Worm (Caenorhabditis elegans) whole organism, young adult: Measurements from ENCODE around the gene cah-1.

Experiments
- B0019.2 ChIP-seq: fragments of 200-800 bp; sonication (Bioruptor generic); conservative IDR thresholded peaks from 2 replicates; pipeline ENCODE4 v1.3.6; 2022; ENCODE audit warnings: missing genetic modification reagents, missing genetic modification characterization, missing compliant biosample characterization
- D2030.7 ChIP-seq: fragments of 200-800 bp; sonication (Bioruptor generic); IDR thresholded peaks from 2 replicates; pipeline ENCODE4 v1.3.6; 2022; ENCODE audit warnings: missing genetic modification reagents, missing genetic modification characterization, missing compliant biosample characterization
- F10E7.11 ChIP-seq: sonication (generic microtip); optimal IDR thresholded peaks from 2 replicates; lab custom pipeline; 2017; ENCODE audit warnings: mild to moderate bottlenecking, missing genetic modification characterization, moderate library complexity, missing compliant biosample characterization
- F23B12.7 ChIP-seq: sonication (generic microtip); optimal IDR thresholded peaks from 2 replicates; lab custom pipeline; 2017; ENCODE audit warnings: missing genetic modification characterization, mild to moderate bottlenecking, missing compliant biosample characterization, antibody characterized with exemption, moderate library complexity; ENCODE audit not compliant: insufficient read depth
- F37B4.10 ChIP-seq: fragments of 200-800 bp; sonication (Bioruptor generic); IDR thresholded peaks from 2 replicates; pipeline ENCODE4 v1.3.6; 2022; ENCODE audit warnings: missing genetic modification characterization, missing compliant biosample characterization
- F52B5.7 ChIP-seq: sonication (generic microtip); optimal IDR thresholded peaks from 2 replicates; lab custom pipeline; 2016; ENCODE audit warnings: mild to moderate bottlenecking, missing genetic modification characterization, missing compliant biosample characterization
- K12H6.12 ChIP-seq: fragments of 200-800 bp; sonication (Bioruptor generic); optimal IDR thresholded peaks from 2 replicates; lab custom pipeline; 2018; ENCODE audit warnings: mild to moderate bottlenecking, missing genetic modification characterization, missing compliant biosample characterization
- Y79H2A.3 ChIP-seq: fragments of 200-800 bp; sonication (Bioruptor generic); conservative IDR thresholded peaks from 2 replicates; pipeline ENCODE4 v1.3.6; 2022; ENCODE audit warnings: missing genetic modification reagents, missing genetic modification characterization, missing compliant biosample characterization
- ama-1 ChIP-seq, 3 experiments: fragments of 150-350 bp in 1 of 3; sonication (generic microtip) in 2 of 3; optimal IDR thresholded peaks; 2 replicates each; lab custom pipeline; 2014 to 2018; ENCODE audit warnings: missing biosample characterization in 2 of 3, missing genetic modification characterization in 2 of 3, missing genetic modification reagents in 2 of 3
- aptf-3 ChIP-seq: fragments of 200-800 bp; sonication (Bioruptor generic); IDR thresholded peaks from 2 replicates; pipeline ENCODE4 v1.3.6; 2022; ENCODE audit warnings: missing genetic modification characterization, missing compliant biosample characterization
- athp-1 ChIP-seq: sonication (generic microtip); optimal IDR thresholded peaks from 2 replicates; lab custom pipeline; 2017; ENCODE audit warnings: mild to moderate bottlenecking, missing genetic modification characterization, missing compliant biosample characterization
- attf-3 ChIP-seq: fragments of 200-800 bp; sonication (Bioruptor generic); conservative IDR thresholded peaks from 2 replicates; pipeline ENCODE4 v1.3.6; 2022; ENCODE audit warnings: missing genetic modification reagents, missing genetic modification characterization, missing compliant biosample characterization
- bed-1 ChIP-seq: fragments of 200-800 bp; sonication (Bioruptor generic); IDR thresholded peaks from 2 replicates; pipeline ENCODE4 v1.3.6; 2022; ENCODE audit warnings: missing genetic modification reagents, missing genetic modification characterization, missing compliant biosample characterization
- ccch-3 ChIP-seq: fragments of 200-800 bp; sonication (Bioruptor generic); optimal IDR thresholded peaks from 2 replicates; lab custom pipeline; 2018; ENCODE audit warnings: mild to moderate bottlenecking, missing genetic modification characterization, missing compliant biosample characterization
- dox-1 ChIP-seq: fragments of 200-800 bp; sonication (Bioruptor generic); IDR thresholded peaks from 2 replicates; pipeline ENCODE4 v1.3.6; 2022; ENCODE audit warnings: missing genetic modification reagents, missing genetic modification characterization, missing compliant biosample characterization
- dpl-1 ChIP-seq: fragments of 150-350 bp; optimal IDR thresholded peaks from 2 replicates; lab custom pipeline; 2014; ENCODE audit warnings: missing biosample characterization, missing genetic modification reagents, missing genetic modification characterization
- efl-1 ChIP-seq: fragments of 150-350 bp; optimal IDR thresholded peaks from 2 replicates; lab custom pipeline; 2014; ENCODE audit warnings: missing biosample characterization, missing genetic modification reagents, missing genetic modification characterization
- egl-18 ChIP-seq: fragments of 200-800 bp; sonication (Bioruptor generic); IDR thresholded peaks from 2 replicates; pipeline ENCODE4 v1.3.6; 2022; ENCODE audit warnings: missing genetic modification reagents, missing genetic modification characterization, missing compliant biosample characterization
- egrh-3 ChIP-seq: fragments of 200-800 bp; sonication (Bioruptor generic); IDR thresholded peaks from 2 replicates; pipeline ENCODE4 v1.3.6; 2022; ENCODE audit warnings: missing genetic modification reagents, missing genetic modification characterization, missing compliant biosample characterization
- hsf-1 ChIP-seq: fragments of 200-800 bp; sonication (Bioruptor generic); IDR thresholded peaks from 2 replicates; pipeline ENCODE4 v1.3.6; 2022; ENCODE audit warnings: missing genetic modification reagents, missing genetic modification characterization, missing compliant biosample characterization
- lin-35 ChIP-seq, 3 experiments: fragments of 150-350 bp in 2 of 3; sonication (generic microtip) in 1 of 3; optimal IDR thresholded peaks; 2 replicates each; lab custom pipeline; 2014 to 2018; ENCODE audit warnings: missing biosample characterization in 3 of 3, missing genetic modification characterization in 3 of 3, missing genetic modification reagents in 3 of 3
- lsl-1 ChIP-seq: fragments of 200-800 bp; sonication (Bioruptor generic); optimal IDR thresholded peaks from 2 replicates; lab custom pipeline; 2018; ENCODE audit warnings: mild to moderate bottlenecking, missing genetic modification characterization, moderate library complexity, missing compliant biosample characterization
- madf-10 ChIP-seq: sonication (generic microtip); optimal IDR thresholded peaks from 2 replicates; lab custom pipeline; 2016; ENCODE audit warnings: mild to moderate bottlenecking, missing genetic modification characterization, missing compliant biosample characterization
- madf-6 ChIP-seq: fragments of 200-800 bp; sonication (Bioruptor generic); IDR thresholded peaks from 2 replicates; pipeline ENCODE4 v1.3.6; 2022; ENCODE audit warnings: missing genetic modification reagents, missing genetic modification characterization, missing compliant biosample characterization
- madf-8 ChIP-seq: fragments of 200-800 bp; sonication (Bioruptor generic); conservative IDR thresholded peaks from 2 replicates; pipeline ENCODE4 v1.3.6; 2022; ENCODE audit warnings: missing genetic modification reagents, missing genetic modification characterization, missing compliant biosample characterization
- nfyb-1 ChIP-seq: fragments of 200-800 bp; sonication (Bioruptor generic); IDR thresholded peaks from 2 replicates; pipeline ENCODE4 v1.3.6; 2022; ENCODE audit warnings: missing genetic modification reagents, missing genetic modification characterization, missing compliant biosample characterization
- nhr-80 ChIP-seq: sonication (generic microtip); optimal IDR thresholded peaks from 2 replicates; lab custom pipeline; 2016; ENCODE audit warnings: missing genetic modification characterization, missing compliant biosample characterization
- pha-4 ChIP-seq: fragments of 150-350 bp; sonication (generic microtip); optimal IDR thresholded peaks from 2 replicates; lab custom pipeline; 2014; ENCODE audit warnings: missing biosample characterization, missing genetic modification reagents, missing genetic modification characterization
- rcor-1 ChIP-seq: fragments of 200-800 bp; sonication (Bioruptor generic); IDR thresholded peaks from 2 replicates; pipeline ENCODE4 v1.3.6; 2022; ENCODE audit warnings: missing genetic modification reagents, missing genetic modification characterization, missing compliant biosample characterization
- rec-8 ChIP-seq, 2 experiments: sonication (generic microtip); optimal IDR thresholded peaks; 2 replicates each; lab custom pipeline; 2016; ENCODE audit warnings: mild to moderate bottlenecking in 2 of 2, missing genetic modification characterization in 2 of 2, missing genetic modification reagents in 2 of 2, missing genotype in 2 of 2, missing biosample characterization in 1 of 2, missing compliant biosample characterization in 1 of 2, moderate library complexity in 1 of 2
- snpc-4 ChIP-seq, 5 experiments: fragments of 150-350 bp in 1 of 5; sonication (generic microtip) in 4 of 5; optimal IDR thresholded peaks; 2 replicates each; lab custom pipeline; 2014 to 2018; ENCODE audit warnings: missing genetic modification characterization in 5 of 5, missing biosample characterization in 3 of 5, antibody characterized with exemption in 2 of 5, mild to moderate bottlenecking in 2 of 5, missing compliant biosample characterization in 2 of 5, missing genotype in 2 of 5, moderate library complexity in 2 of 5, missing genetic modification reagents in 1 of 5
- tbx-9 ChIP-seq: sonication (generic microtip); optimal IDR thresholded peaks from 2 replicates; lab custom pipeline; 2016; ENCODE audit warnings: borderline replicate concordance, missing genetic modification characterization, inconsistent platforms, missing compliant biosample characterization
- xnd-1 ChIP-seq: sonication (generic microtip); optimal IDR thresholded peaks from 2 replicates; lab custom pipeline; 2016; ENCODE audit warnings: missing genotype, missing genetic modification reagents, missing genetic modification characterization, missing compliant biosample characterization
- zim-3 ChIP-seq: sonication (generic microtip); optimal IDR thresholded peaks from 2 replicates; lab custom pipeline; 2017; ENCODE audit warnings: mild to moderate bottlenecking, missing genetic modification characterization, moderate library complexity, missing compliant biosample characterization
- ztf-28 ChIP-seq: fragments of 200-800 bp; sonication (Bioruptor generic); IDR thresholded peaks from 2 replicates; pipeline ENCODE4 v1.3.6; 2022; ENCODE audit warnings: missing genetic modification reagents, missing genetic modification characterization, missing compliant biosample characterization

Gene cah-1

ce11 chrIII:5102616-5103015 is 17.2 kb upstream of the cah-1 start, which contains the start of gene F54D8.6 (continued):
- 0 out of 2 replicates have a peak, but pooled peaks have one; percentile 19 for TF ChIP-seq attf-3 (GFP tag; lab: Robert Waterston, UW)
- peak; percentile 67 for TF ChIP-seq F23B12.7 (tag; lab: Kevin White, UChicago)
- no peak for TF ChIP-seq egl-18 (GFP tag; lab: Robert Waterston, UW)
- peak; percentile 15 for TF ChIP-seq K12H6.12 (tag; lab: Kevin White, UChicago)
- no peak for TF ChIP-seq nfyb-1 (GFP tag; lab: Robert Waterston, UW)
- TF ChIP-seq D2030.7 (GFP tag; lab: Robert Waterston, UW), result no peak
- peak; percentile 3 for TF ChIP-seq lsl-1

- no peak for TF ChIP-seq ama-1 (optimal IDR thresholded peaks at IDR 0.05; lab: Kevin White, UChicago)
- TF ChIP-seq ama-1 (GFP tag; optimal IDR thresholded peaks at IDR 0.05; lab: Kevin White, UChicago), result no peak
- TF ChIP-seq nhr-80 (tag; lab: Kevin White, UChicago), result no peak
- no peak for TF ChIP-seq madf-10 (tag; lab: Kevin White, UChicago)
- TF ChIP-seq hsf-1 (GFP tag; lab: Robert Waterston, UW), result no peak
- TF ChIP-seq zim-3 (tag; lab: Kevin White, UChicago), result no peak
- no peak for TF ChIP-seq F52B5.7 (tag; lab: Kevin White, UChicago)
- TF ChIP-seq xnd-1 (tag; lab: Kevin White, UChicago), result no peak
- TF ChIP-seq egrh-3 (GFP tag; lab: Robert Waterston, UW), result no peak
- TF ChIP-seq Y79H2A.3 (GFP tag; lab: Robert Waterston, UW), result no peak
- TF ChIP-seq, all 124 proteins: peak for 0
Observed at ce11 chrIII:5099500-5099899, 14.1 kb upstream of the cah-1 start.

- TF ChIP-seq madf-8 (GFP tag; lab: Robert Waterston, UW) (peak; percentile 48; the same call in 1 of the 2 replicates), K12H6.12 (tag; lab: Kevin White, UChicago) (no peak), madf-6 (GFP tag; lab: Robert Waterston, UW) (peak; percentile 74), efl-1 (peak; percentile 57)
Observed at ce11 chrIII:5098740-5099276, 13.4 kb upstream of the cah-1 start.

- TF ChIP-seq ccch-3 (GFP tag; lab: Kevin White, UChicago), result no peak
- no peak for TF ChIP-seq dpl-1 (GFP tag; lab: Kevin White, UChicago)
- TF ChIP-seq attf-3 (GFP tag; lab: Robert Waterston, UW), result no peak
- no peak for TF ChIP-seq bed-1 (GFP tag; lab: Robert Waterston, UW)
- no peak for TF ChIP-seq pha-4 (tag; lab: Kevin White, UChicago)
- no peak for TF ChIP-seq F37B4.10 (GFP tag; lab: Robert Waterston, UW)
- no peak for TF ChIP-seq snpc-4 (GFP tag; optimal IDR thresholded peaks at IDR 0.05; lab: Kevin White, UChicago)
- TF ChIP-seq snpc-4 (tag; optimal IDR thresholded peaks at IDR 0.05; lab: Kevin White, UChicago), result no peak
- TF ChIP-seq F10E7.11 (tag; lab: Kevin White, UChicago), result no peak
- no peak for TF ChIP-seq ztf-28
- no peak for TF ChIP-seq zim-3 (tag; lab: Kevin White, UChicago)
- TF ChIP-seq rcor-1 (GFP tag; lab: Robert Waterston, UW), result no peak
- no peak for TF ChIP-seq athp-1 (tag; lab: Kevin White, UChicago)
- no peak for TF ChIP-seq dox-1 (GFP tag; lab: Robert Waterston, UW)
- no peak for TF ChIP-seq B0019.2 (GFP tag; lab: Robert Waterston, UW)
- TF ChIP-seq rec-8 (tag; optimal IDR thresholded peaks at IDR 0.05; lab: Kevin White, UChicago), result no peak
- TF ChIP-seq lin-35 (GFP tag; optimal IDR thresholded peaks at IDR 0.05; lab: Kevin White, UChicago), result no peak
- no peak for TF ChIP-seq tbx-9 (tag; lab: Kevin White, UChicago)
- TF ChIP-seq aptf-3 (GFP tag; lab: Robert Waterston, UW), result no peak
Observed at ce11 chrIII:5096741-5097140, 11.3 kb upstream of the cah-1 start.
